Worm (Caenorhabditis elegans): ENCODE results near the gene cyp-33C3.

- TF ChIP-seq nhr-25 (tag; optimal IDR thresholded peaks at IDR 0.05) (no peak), nhr-77 (tag; optimal IDR thresholded peaks at IDR 0.05) (no peak), peb-1 (tag; optimal IDR thresholded peaks at IDR 0.05) (no peak), fos-1 (tag; optimal IDR thresholded peaks at IDR 0.05) (peak; percentile 31), C34F6.9 (tag; optimal IDR thresholded peaks at IDR 0.05) (peak; percentile 28), ceh-82 (tag; optimal IDR thresholded peaks at IDR 0.05) (no peak), lin-39 (tag; optimal IDR thresholded peaks at IDR 0.05) (no peak), lin-13 (GFP tag; optimal IDR thresholded peaks at IDR 0.05) (no peak), nhr-237 (tag; optimal IDR thresholded peaks at IDR 0.05) (no peak), skn-1 (tag; optimal IDR thresholded peaks at IDR 0.05) (no peak)
These were observed 6.7 kb upstream of the cyp-33C3 start, which contains the start of gene cyp-33C4 for ce11 chrV:2235848-2236247.

Data from whole organism, L2 larva.